Worm (Caenorhabditis elegans) whole organism, L1 larva: ENCODE data around the gene R09E10.13.

Experiments used
- C04F5.9 ChIP-seq: sonication (generic microtip); optimal IDR thresholded peaks from 2 replicates; lab custom pipeline; 2016; ENCODE audit warnings: missing genetic modification characterization, missing compliant biosample characterization
- C34B4.2 ChIP-seq: sonication (generic microtip); optimal IDR thresholded peaks from 2 replicates; lab custom pipeline; 2017; ENCODE audit warnings: mild to moderate bottlenecking, missing genetic modification characterization, missing compliant biosample characterization
- aha-1 ChIP-seq: fragments of 150-350 bp; optimal IDR thresholded peaks from 2 replicates; lab custom pipeline; 2014; ENCODE audit warnings: missing biosample characterization, missing genetic modification characterization
- alr-1 ChIP-seq: fragments of 200-800 bp; sonication (Bioruptor generic); optimal IDR thresholded peaks from 2 replicates; lab custom pipeline; 2018; ENCODE audit warnings: borderline replicate concordance, mild to moderate bottlenecking, missing genetic modification characterization, missing compliant biosample characterization
- aly-2 ChIP-seq: fragments of 150-350 bp; optimal IDR thresholded peaks from 2 replicates; lab custom pipeline; 2014; ENCODE audit warnings: missing biosample characterization, missing genetic modification characterization
- ama-1 ChIP-seq: fragments of 150-350 bp; optimal IDR thresholded peaks from 2 replicates; lab custom pipeline; 2014
- ceh-63 ChIP-seq: fragments of 200-800 bp; sonication (Bioruptor generic); optimal IDR thresholded peaks from 2 replicates; lab custom pipeline; 2018; ENCODE audit warnings: mild to moderate bottlenecking, missing genetic modification characterization, missing compliant biosample characterization
- ceh-8 ChIP-seq: fragments of 200-800 bp; sonication (Bioruptor generic); optimal IDR thresholded peaks from 2 replicates; lab custom pipeline; 2018; ENCODE audit warnings: mild to moderate bottlenecking, missing genetic modification characterization, moderate library complexity, missing compliant biosample characterization
- ceh-88 ChIP-seq: fragments of 200-800 bp; sonication (Bioruptor generic); IDR thresholded peaks from 2 replicates; pipeline ENCODE4 v1.3.6; 2022; ENCODE audit warnings: missing genetic modification characterization, missing compliant biosample characterization
- ceh-90 ChIP-seq: sonication (generic microtip); optimal IDR thresholded peaks from 2 replicates; lab custom pipeline; 2016; ENCODE audit warnings: missing genetic modification characterization, missing compliant biosample characterization
- dpl-1 ChIP-seq, 3 experiments: fragments of 150-350 bp in 2 of 3; sonication (generic microtip) in 1 of 3; optimal IDR thresholded peaks; 2 replicates each; lab custom pipeline; 2014 to 2017; ENCODE audit warnings: missing biosample characterization in 3 of 3, missing genetic modification characterization in 3 of 3, missing genetic modification reagents in 3 of 3
- efl-1 ChIP-seq, 4 experiments: fragments of 150-350 bp; optimal IDR thresholded peaks in 3 of 4; peaks in 1 of 4; 1 replicate in 1 of 4; 2 replicates in 3 of 4; lab custom pipeline; 2014; ENCODE audit warnings: missing biosample characterization in 2 of 4, missing genetic modification characterization in 2 of 4, missing genetic modification reagents in 2 of 4
- egl-27 ChIP-seq, 2 experiments: fragments of 150-350 bp in 1 of 2; sonication (generic microtip); optimal IDR thresholded peaks; 3 replicates each; lab custom pipeline; 2017 to 2018; ENCODE audit warnings: missing biosample characterization in 2 of 2, missing genetic modification characterization in 2 of 2, missing genetic modification reagents in 2 of 2
- elt-2 ChIP-seq: sonication (generic microtip); optimal IDR thresholded peaks from 2 replicates; lab custom pipeline; 2016; ENCODE audit warnings: missing genetic modification characterization, mild to moderate bottlenecking, inconsistent platforms, missing compliant biosample characterization, missing genetic modification reagents
- elt-3 ChIP-seq, 6 experiments: fragments of 150-350 bp in 1 of 6; sonication (generic microtip); optimal IDR thresholded peaks; 2 replicates each; lab custom pipeline; 2017 to 2018; ENCODE audit warnings: missing biosample characterization in 6 of 6, missing genetic modification characterization in 6 of 6, inconsistent platforms in 1 of 6
- fkh-10 ChIP-seq: sonication (generic microtip); optimal IDR thresholded peaks from 2 replicates; lab custom pipeline; 2017; ENCODE audit warnings: missing biosample characterization, missing genetic modification reagents, missing genetic modification characterization
- grh-1 ChIP-seq: fragments of 200-800 bp; sonication (Bioruptor generic); IDR thresholded peaks from 2 replicates; pipeline ENCODE4 v1.3.6; 2022; ENCODE audit warnings: missing genetic modification reagents, missing genetic modification characterization, missing compliant biosample characterization
- hlh-17 ChIP-seq: fragments of 200-800 bp; sonication (Bioruptor generic); optimal IDR thresholded peaks from 2 replicates; lab custom pipeline; 2018; ENCODE audit warnings: missing genetic modification characterization, mild to moderate bottlenecking, missing compliant biosample characterization, moderate library complexity, borderline replicate concordance
- hlh-4 ChIP-seq: sonication (generic microtip); optimal IDR thresholded peaks from 2 replicates; lab custom pipeline; 2016; ENCODE audit warnings: mild to moderate bottlenecking, missing genetic modification characterization, missing compliant biosample characterization
- hpl-2 ChIP-seq: fragments of 150-350 bp; optimal IDR thresholded peaks from 2 replicates; lab custom pipeline; 2014; ENCODE audit warnings: missing biosample characterization, missing genetic modification reagents, missing genetic modification characterization
- irx-1 ChIP-seq: sonication (generic microtip); optimal IDR thresholded peaks from 2 replicates; lab custom pipeline; 2016; ENCODE audit warnings: missing genetic modification characterization, missing compliant biosample characterization
- isw-1 ChIP-seq: fragments of 200-800 bp; sonication (Bioruptor generic); IDR thresholded peaks from 2 replicates; pipeline ENCODE4 v1.3.6; 2022; ENCODE audit warnings: missing genetic modification characterization, missing compliant biosample characterization
- lin-15B ChIP-seq: fragments of 150-350 bp; sonication (generic microtip); optimal IDR thresholded peaks from 3 replicates; lab custom pipeline; 2014; ENCODE audit warnings: missing biosample characterization, missing genetic modification characterization
- lin-35 ChIP-seq, 2 experiments: fragments of 150-350 bp; optimal IDR thresholded peaks; 2 replicates each; lab custom pipeline; 2014; ENCODE audit warnings: missing biosample characterization in 2 of 2, missing genetic modification characterization in 2 of 2, missing genetic modification reagents in 2 of 2
- mab-9 ChIP-seq: fragments of 200-800 bp; sonication (Bioruptor generic); IDR thresholded peaks from 2 replicates; pipeline ENCODE4 v1.3.6; 2022; ENCODE audit warnings: missing genetic modification reagents, missing genetic modification characterization, missing compliant biosample characterization
- mdl-1 ChIP-seq, 2 experiments: fragments of 150-350 bp; optimal IDR thresholded peaks; 2 replicates each; lab custom pipeline; 2014 to 2017; ENCODE audit warnings: missing biosample characterization in 2 of 2, missing genetic modification characterization in 2 of 2, inconsistent platforms in 1 of 2
- mef-2 ChIP-seq: fragments of 150-350 bp; optimal IDR thresholded peaks from 2 replicates; lab custom pipeline; 2014; ENCODE audit warnings: missing biosample characterization, missing genetic modification characterization
- mep-1 ChIP-seq: fragments of 150-350 bp; optimal IDR thresholded peaks from 2 replicates; lab custom pipeline; 2014; ENCODE audit warnings: missing biosample characterization, missing genetic modification characterization
- nhr-11 ChIP-seq: fragments of 150-350 bp; optimal IDR thresholded peaks from 2 replicates; lab custom pipeline; 2014; ENCODE audit warnings: missing biosample characterization, missing genetic modification characterization
- nhr-19 ChIP-seq: fragments of 200-800 bp; sonication (Bioruptor generic); conservative IDR thresholded peaks from 2 replicates; pipeline ENCODE4 v1.3.6; 2022; ENCODE audit warnings: missing genetic modification characterization, missing compliant biosample characterization
- nhr-20 ChIP-seq: sonication (generic microtip); optimal IDR thresholded peaks from 2 replicates; lab custom pipeline; 2016; ENCODE audit warnings: mild to moderate bottlenecking, missing genetic modification characterization, missing compliant biosample characterization
- nhr-237 ChIP-seq: fragments of 150-350 bp; optimal IDR thresholded peaks from 2 replicates; lab custom pipeline; 2014; ENCODE audit warnings: missing biosample characterization, missing genetic modification characterization
- nhr-47 ChIP-seq: sonication (generic microtip); optimal IDR thresholded peaks from 2 replicates; lab custom pipeline; 2016; ENCODE audit warnings: mild to moderate bottlenecking, missing genetic modification characterization, moderate library complexity, missing compliant biosample characterization
- nhr-77 ChIP-seq: fragments of 150-350 bp; optimal IDR thresholded peaks from 2 replicates; lab custom pipeline; 2014; ENCODE audit warnings: missing biosample characterization, missing genetic modification characterization
- nhr-90 ChIP-seq: sonication (generic microtip); optimal IDR thresholded peaks from 2 replicates; lab custom pipeline; 2016; ENCODE audit warnings: mild to moderate bottlenecking, missing genetic modification characterization, missing compliant biosample characterization; ENCODE audit not compliant: poor library complexity
- pax-3 ChIP-seq: fragments of 200-800 bp; sonication (Bioruptor generic); optimal IDR thresholded peaks from 2 replicates; lab custom pipeline; 2018; ENCODE audit warnings: mild to moderate bottlenecking, missing genetic modification characterization, moderate library complexity, missing compliant biosample characterization
- rnt-1 ChIP-seq: sonication (generic microtip); optimal IDR thresholded peaks from 2 replicates; lab custom pipeline; 2016; ENCODE audit warnings: mild to moderate bottlenecking, missing genetic modification characterization, moderate library complexity, missing compliant biosample characterization
- skn-1 ChIP-seq: fragments of 150-350 bp; optimal IDR thresholded peaks from 2 replicates; lab custom pipeline; 2014; ENCODE audit warnings: missing biosample characterization, missing genetic modification characterization
- snpc-4 ChIP-seq: fragments of 150-350 bp; optimal IDR thresholded peaks from 2 replicates; lab custom pipeline; 2014; ENCODE audit warnings: missing biosample characterization, missing genetic modification characterization
- sptf-1 ChIP-seq: fragments of 150-350 bp; optimal IDR thresholded peaks from 2 replicates; lab custom pipeline; 2014; ENCODE audit warnings: missing biosample characterization, missing genetic modification characterization
- sup-37 ChIP-seq: fragments of 200-800 bp; sonication (Bioruptor generic); optimal IDR thresholded peaks from 2 replicates; lab custom pipeline; 2018; ENCODE audit warnings: mild to moderate bottlenecking, missing genetic modification characterization, missing compliant biosample characterization
- swsn-7 ChIP-seq: sonication (generic microtip); optimal IDR thresholded peaks from 2 replicates; lab custom pipeline; 2016; ENCODE audit warnings: missing genetic modification characterization, missing compliant biosample characterization
- tlp-1 ChIP-seq: fragments of 150-350 bp; optimal IDR thresholded peaks from 2 replicates; lab custom pipeline; 2014; ENCODE audit warnings: missing biosample characterization, missing genetic modification characterization
- unc-130 ChIP-seq: fragments of 150-350 bp; optimal IDR thresholded peaks from 2 replicates; lab custom pipeline; 2017; ENCODE audit warnings: missing biosample characterization, missing genetic modification characterization, inconsistent platforms
- unc-62 ChIP-seq: fragments of 150-350 bp; optimal IDR thresholded peaks from 2 replicates; lab custom pipeline; 2014; ENCODE audit warnings: missing biosample characterization, missing genetic modification reagents, missing genetic modification characterization
- unc-86 ChIP-seq: sonication (generic microtip); optimal IDR thresholded peaks from 2 replicates; lab custom pipeline; 2016; ENCODE audit warnings: missing genetic modification characterization, missing compliant biosample characterization
- xbp-1 ChIP-seq: sonication (generic microtip); optimal IDR thresholded peaks from 2 replicates; lab custom pipeline; 2016; ENCODE audit warnings: missing genetic modification characterization, missing compliant biosample characterization
- zag-1 ChIP-seq: fragments of 150-350 bp; optimal IDR thresholded peaks from 2 replicates; lab custom pipeline; 2014; ENCODE audit warnings: missing biosample characterization, missing genetic modification characterization
- zip-4 ChIP-seq: fragments of 200-800 bp; sonication (Bioruptor generic); optimal IDR thresholded peaks from 2 replicates; lab custom pipeline; 2018; ENCODE audit warnings: mild to moderate bottlenecking, missing genetic modification characterization, moderate library complexity, missing compliant biosample characterization

Gene R09E10.13

DNA sequence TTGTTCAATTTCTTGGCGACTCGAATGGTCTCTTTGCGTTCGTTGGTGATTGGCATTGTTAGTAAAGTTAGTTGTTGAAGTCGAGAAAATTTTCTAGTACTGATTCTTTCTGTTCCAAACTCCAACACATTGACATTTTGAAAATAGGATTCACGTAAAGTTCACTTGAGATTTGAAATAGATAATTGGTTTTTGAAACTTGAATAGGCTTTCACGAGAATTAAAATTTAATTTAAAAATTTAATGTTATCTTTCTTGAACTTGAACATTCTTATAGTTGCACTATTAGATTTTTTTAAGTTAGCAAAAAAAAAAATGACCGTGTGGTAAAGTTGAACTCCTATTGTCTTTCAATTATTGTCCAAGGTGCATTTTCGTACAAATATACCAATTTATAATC, 914 bp downstream of the R09E10.13 start, which contains the start of gene R09E10.6:
Gene R09E10.6 (minus strand): TSS at position 101 of the 400 bp plus-strand sequence.
- no peak for TF ChIP-seq ceh-90 (tag; lab: Kevin White, UChicago)
- TF ChIP-seq isw-1: no peak
- TF ChIP-seq elt-2 (tag; lab: Kevin White, UChicago): no peak
- no peak for TF ChIP-seq elt-3 (tag; optimal IDR thresholded peaks at IDR 0.05; lab: Kevin White, UChicago)
- no peak for TF ChIP-seq skn-1 (tag; lab: Kevin White, UChicago)
- TF ChIP-seq nhr-19 (GFP tag; lab: Robert Waterston, UW): no peak

- TF ChIP-seq mdl-1 (tag; optimal IDR thresholded peaks at IDR 0.05; lab: Kevin White, UChicago) (no peak), zag-1 (tag; lab: Kevin White, UChicago) (no peak), zip-4 (no peak), unc-62 (GFP tag; lab: Kevin White, UChicago) (no peak), nhr-77 (tag; lab: Kevin White, UChicago) (no peak), aly-2 (tag; lab: Kevin White, UChicago) (no peak), nhr-11 (no peak), alr-1 (tag; lab: Kevin White, UChicago) (no peak), C34B4.2 (tag; lab: Kevin White, UChicago) (no peak), ama-1 (lab: Kevin White, UChicago) (no peak), swsn-7 (no peak), sup-37 (no peak), efl-1 (optimal IDR thresholded peaks at IDR 0.05; lab: Kevin White, UChicago) (no peak), efl-1 (GFP tag; optimal IDR thresholded peaks at IDR 0.05 in 1 of 2; lab: Kevin White, UChicago) (no peak), pax-3 (tag; lab: Kevin White, UChicago) (no peak), nhr-19 (GFP tag; lab: Robert Waterston, UW) (no peak)
- TF ChIP-seq, all 84 proteins: peak for 0
Observed at ce11 chrIV:10288575-10288974, 6.4 kb downstream of the R09E10.13 start.

DNA sequence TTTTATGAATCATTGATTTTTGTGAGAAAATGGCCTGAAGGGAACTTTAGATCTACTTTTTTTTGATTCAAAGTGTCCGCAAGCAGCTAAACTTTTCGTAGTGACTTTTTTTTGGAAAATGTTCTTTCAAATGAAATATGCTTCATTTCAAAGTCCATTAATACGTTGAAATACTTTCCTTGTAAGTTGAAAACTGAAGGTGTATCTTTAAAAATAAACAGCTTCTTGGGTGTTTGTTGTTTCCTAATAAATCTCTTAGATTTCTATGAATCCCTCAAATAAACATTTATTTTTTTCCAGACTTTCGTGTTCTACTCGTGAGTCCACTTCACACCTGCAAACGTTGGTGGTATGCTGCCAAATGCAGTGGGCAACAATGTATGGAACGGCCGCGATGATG, 8.3 kb downstream of the R09E10.13 start, which contains the start of gene ebax-1:
Gene ebax-1 (plus strand): TSS at position 301 of the 400 bp plus-strand sequence.
- no peak for TF ChIP-seq sup-37
- TF ChIP-seq mab-9 (GFP tag; lab: Robert Waterston, UW): no peak
- no peak for TF ChIP-seq aha-1 (tag; lab: Kevin White, UChicago)
- TF ChIP-seq mef-2 (tag; lab: Kevin White, UChicago): no peak
- TF ChIP-seq xbp-1: no peak
- no peak for TF ChIP-seq nhr-237 (tag; lab: Kevin White, UChicago)
- TF ChIP-seq rnt-1: no peak
- no peak for TF ChIP-seq dpl-1 (GFP tag; optimal IDR thresholded peaks at IDR 0.05; lab: Kevin White, UChicago)
- TF ChIP-seq C04F5.9 (tag; lab: Kevin White, UChicago): no peak
- no peak for TF ChIP-seq ceh-8
- TF ChIP-seq lin-35 (GFP tag; optimal IDR thresholded peaks at IDR 0.05; lab: Kevin White, UChicago): no peak
- no peak for TF ChIP-seq mep-1 (tag; lab: Kevin White, UChicago)
- TF ChIP-seq hpl-2 (GFP tag; lab: Kevin White, UChicago): no peak
- TF ChIP-seq egl-27 (tag; optimal IDR thresholded peaks at IDR 0.05; lab: Kevin White, UChicago): no peak
- no peak for TF ChIP-seq ama-1 (lab: Kevin White, UChicago)
- TF ChIP-seq nhr-11: no peak
- no peak for TF ChIP-seq snpc-4
- TF ChIP-seq nhr-90: no peak
- TF ChIP-seq lin-15B (tag; lab: Kevin White, UChicago): no peak

DNA sequence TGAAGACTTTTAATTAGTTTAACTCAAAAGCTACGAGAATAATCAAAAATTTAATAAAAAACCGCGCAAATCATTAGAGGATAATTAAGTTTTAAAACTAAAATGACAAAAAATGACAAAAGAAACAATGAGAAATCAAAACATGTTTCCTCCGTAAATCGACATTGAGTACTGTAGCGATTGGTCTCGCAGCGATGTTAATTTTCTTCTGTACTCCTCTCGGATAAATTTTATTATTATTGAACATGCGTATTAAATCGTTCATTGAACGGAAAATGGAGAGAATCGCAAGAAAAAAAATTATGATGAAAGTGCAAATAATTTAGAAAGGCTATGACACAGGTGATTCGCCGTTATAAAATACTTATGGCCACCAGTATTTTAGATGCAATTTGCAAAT, 9.6 kb downstream of the R09E10.13 start:
- TF ChIP-seq ceh-63 (GFP tag; lab: Kevin White, UChicago) (no peak), hlh-17 (GFP tag; lab: Kevin White, UChicago) (no peak), elt-3 (tag; optimal IDR thresholded peaks at IDR 0.05; lab: Kevin White, UChicago) (no peak), mep-1 (tag; lab: Kevin White, UChicago) (no peak), lin-35 (GFP tag; optimal IDR thresholded peaks at IDR 0.05; lab: Kevin White, UChicago) (no peak), nhr-20 (no peak), nhr-19 (GFP tag; lab: Robert Waterston, UW) (no peak), irx-1 (tag; lab: Kevin White, UChicago) (no peak), grh-1 (GFP tag; lab: Robert Waterston, UW) (no peak), hlh-4 (no peak), fkh-10 (GFP tag; lab: Kevin White, UChicago) (no peak), ceh-88 (no peak), unc-130 (tag; lab: Kevin White, UChicago) (no peak), unc-86 (tag; lab: Kevin White, UChicago) (no peak), nhr-47 (tag; lab: Kevin White, UChicago) (no peak), tlp-1 (tag; lab: Kevin White, UChicago) (no peak), sptf-1 (tag; lab: Kevin White, UChicago) (no peak), ceh-90 (tag; lab: Kevin White, UChicago) (no peak)
